Worm (Caenorhabditis elegans): Measurements from ENCODE around the gene D2045.5.

The D2045.5 gene

ce11 chrIII:10423906-10424305 is 45.5 kb downstream of the D2045.5 start, which contains the start of gene M03C11.6:
Gene M03C11.6 (minus strand): TSS chrIII:10424006.
- no peak for TF ChIP-seq pag-3 (tag; optimal IDR thresholded peaks at IDR 0.05; ENCODE audit: borderline replicate concordance, insufficient read depth)
- TF ChIP-seq nhr-12 (tag; optimal IDR thresholded peaks at IDR 0.05) = no peak
- no peak for TF ChIP-seq sptf-1 (tag; optimal IDR thresholded peaks at IDR 0.05)
- no peak for TF ChIP-seq hlh-4 (tag; optimal IDR thresholded peaks at IDR 0.05)
- no peak for TF ChIP-seq aha-1 (tag; optimal IDR thresholded peaks at IDR 0.05)
- TF ChIP-seq tlp-1 (tag; optimal IDR thresholded peaks at IDR 0.05) = no peak
- no peak for TF ChIP-seq irx-1 (tag; optimal IDR thresholded peaks at IDR 0.05)

ce11 chrIII:10421680-10422079 is 47.7 kb downstream of the D2045.5 start:
- TF ChIP-seq xbp-1 (tag; optimal IDR thresholded peaks at IDR 0.05) = no peak
- no peak for TF ChIP-seq grh-1 (GFP tag; IDR thresholded peaks at IDR 0.05)
- TF ChIP-seq Y116A8C.19 (tag; optimal IDR thresholded peaks at IDR 0.05; ENCODE audit: borderline replicate concordance) = no peak
- TF ChIP-seq nhr-20 (tag; optimal IDR thresholded peaks at IDR 0.05) = no peak
- TF ChIP-seq hlh-4 (tag; optimal IDR thresholded peaks at IDR 0.05) = no peak
- TF ChIP-seq aly-2 (tag; optimal IDR thresholded peaks at IDR 0.05) = no peak
- TF ChIP-seq skn-1 (tag; optimal IDR thresholded peaks at IDR 0.05) = no peak

All from whole organism, L1 larva.